Worm (Caenorhabditis elegans) whole organism, L3 larva: Measurements from ENCODE around the gene kmo-2.
A peak's percentile ranks its signal among the peaks of the same experiment; 100 is the strongest.
"Not testable (repeated sequence)": the region's sequence is repeated elsewhere in the genome, so short reads cannot be mapped to it uniquely, and the experiment has no call there.

Experiments used
- ceh-16 ChIP-seq: sonication (generic microtip); optimal IDR thresholded peaks from 2 replicates; lab custom pipeline; 2017; ENCODE audit warnings: missing biosample characterization, missing genetic modification characterization
- ceh-9 ChIP-seq: sonication (generic microtip); optimal IDR thresholded peaks from 2 replicates; lab custom pipeline; 2018; ENCODE audit warnings: missing biosample characterization, missing genetic modification characterization
- egl-5 ChIP-seq: fragments of 150-350 bp; optimal IDR thresholded peaks from 2 replicates; lab custom pipeline; 2017; ENCODE audit warnings: missing biosample characterization, missing genetic modification reagents, missing genetic modification characterization, inconsistent platforms
- elt-2 ChIP-seq: sonication (generic microtip); optimal IDR thresholded peaks from 2 replicates; lab custom pipeline; 2016; ENCODE audit warnings: missing genetic modification reagents, mild to moderate bottlenecking, missing genetic modification characterization, missing compliant biosample characterization
- fkh-10 ChIP-seq: sonication (generic microtip); optimal IDR thresholded peaks from 2 replicates; lab custom pipeline; 2017; ENCODE audit warnings: missing biosample characterization, missing genetic modification reagents, missing genetic modification characterization
- fos-1 ChIP-seq: fragments of 150-350 bp; optimal IDR thresholded peaks from 2 replicates; lab custom pipeline; 2014; ENCODE audit warnings: missing biosample characterization, missing genetic modification characterization
- hmg-11 ChIP-seq: sonication (generic microtip); optimal IDR thresholded peaks from 2 replicates; lab custom pipeline; 2016; ENCODE audit warnings: missing genetic modification characterization, missing compliant biosample characterization
- lin-15B ChIP-seq: fragments of 150-350 bp; optimal IDR thresholded peaks from 2 replicates; lab custom pipeline; 2014; ENCODE audit warnings: missing biosample characterization, missing genetic modification characterization
- lin-39 ChIP-seq: fragments of 150-350 bp; optimal IDR thresholded peaks from 2 replicates; lab custom pipeline; 2018; ENCODE audit warnings: missing biosample characterization, missing genetic modification reagents, missing genetic modification characterization
- nfya-1 ChIP-seq: sonication (generic microtip); optimal IDR thresholded peaks from 2 replicates; lab custom pipeline; 2017; ENCODE audit warnings: missing genetic modification characterization, mild to moderate bottlenecking, missing compliant biosample characterization, antibody characterized with exemption, moderate library complexity; ENCODE audit not compliant: insufficient read depth
- nhr-12 ChIP-seq: fragments of 150-350 bp; optimal IDR thresholded peaks from 2 replicates; lab custom pipeline; 2014; ENCODE audit warnings: missing biosample characterization, missing genetic modification characterization
- nhr-76 ChIP-seq: fragments of 150-350 bp; sonication (generic microtip); optimal IDR thresholded peaks from 5 replicates; lab custom pipeline; 2014; ENCODE audit warnings: missing biosample characterization, missing genetic modification characterization
- pha-4 ChIP-seq: fragments of 150-350 bp; optimal IDR thresholded peaks from 2 replicates; lab custom pipeline; 2014; ENCODE audit warnings: missing biosample characterization, missing genetic modification reagents, missing genetic modification characterization
- pqm-1 ChIP-seq: fragments of 150-350 bp; optimal IDR thresholded peaks from 2 replicates; lab custom pipeline; 2017; ENCODE audit warnings: missing biosample characterization, missing genetic modification characterization, inconsistent platforms
- sea-2 ChIP-seq: fragments of 150-350 bp; sonication (generic microtip); optimal IDR thresholded peaks from 4 replicates; lab custom pipeline; 2014; ENCODE audit warnings: missing biosample characterization, missing genetic modification reagents, missing genetic modification characterization
- snpc-4 ChIP-seq: fragments of 150-350 bp; optimal IDR thresholded peaks from 2 replicates; lab custom pipeline; 2014; ENCODE audit warnings: missing biosample characterization, missing genetic modification characterization

Gene kmo-2

DNA sequence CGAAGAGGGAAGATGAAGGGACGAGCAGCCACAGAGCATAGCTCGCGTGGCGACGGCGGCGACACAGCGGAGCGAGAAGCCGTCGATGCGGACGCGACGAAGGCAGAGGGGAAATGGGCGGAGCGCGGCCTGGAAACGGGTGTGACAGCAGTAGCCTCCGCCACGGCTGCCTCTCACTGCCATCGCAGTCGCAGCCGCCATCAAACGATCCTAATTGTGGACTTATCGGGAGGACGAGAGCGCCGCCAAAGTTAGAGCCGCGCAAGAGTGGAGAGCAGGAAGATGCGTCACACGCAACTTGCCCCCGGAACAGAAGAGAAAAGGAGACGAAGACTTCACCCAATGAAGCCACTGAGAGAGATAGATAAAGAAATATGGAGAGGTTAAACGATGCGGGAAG, 44.1 kb downstream of the kmo-2 start:
- TF ChIP-seq fkh-10 (GFP tag; lab: Kevin White, UChicago) (peak; percentile 39), hmg-11 (tag; lab: Kevin White, UChicago) (peak; percentile 63), lin-39 (peak; percentile 76), snpc-4 (tag; lab: Kevin White, UChicago) (peak; percentile 12), ceh-9 (tag; lab: Kevin White, UChicago) (no peak), nfya-1 (peak; percentile 51), sea-2 (no peak), egl-5 (peak; percentile 17)

ce11 chrV:12020940-12021339, 47.4 kb downstream of the kmo-2 start:
- no peak for TF ChIP-seq lin-15B (tag; lab: Kevin White, UChicago)
- TF ChIP-seq fos-1, result no peak
- peak; percentile 39 for TF ChIP-seq elt-2
- TF ChIP-seq pqm-1, result peak; percentile 70
- TF ChIP-seq pha-4 (tag; lab: Kevin White, UChicago), result no peak
- TF ChIP-seq, all 47 proteins: peak for 2

DNA sequence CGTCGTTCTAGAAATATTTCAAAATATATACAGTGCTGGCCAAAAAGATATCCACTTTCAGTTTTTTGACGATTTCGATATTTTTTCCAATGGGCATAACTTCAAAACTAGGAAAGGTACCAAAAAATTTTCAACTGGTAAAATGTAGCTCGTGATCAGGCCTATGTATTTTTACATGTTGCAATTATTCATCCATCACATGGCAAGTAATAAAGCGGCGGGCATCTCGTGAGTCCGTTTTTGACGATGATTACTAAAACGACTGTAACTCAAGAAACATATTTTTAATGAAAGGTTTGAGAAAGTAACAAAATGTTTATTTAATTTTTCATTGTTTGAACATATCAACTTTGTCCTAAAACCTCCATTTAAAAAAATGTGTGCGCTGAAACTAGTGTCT, 48.3 kb downstream of the kmo-2 start, which contains the start of gene F10C2.3:
F10C2.3 (plus strand) TSS at position 301 of the 400 bp plus-strand sequence.
- not testable (repeated sequence) for TF ChIP-seq nhr-12, ceh-16, nhr-76 (tag; lab: Kevin White, UChicago)
